Worm (Caenorhabditis elegans): ENCODE data around the gene rrf-3.

rrf-3 gene

ce11 chrII:8130792-8131191 is 31.5 kb upstream of the rrf-3 start:
- TF ChIP-seq blmp-1 (tag; optimal IDR thresholded peaks at IDR 0.05) = peak; percentile 21
- TF ChIP-seq mef-2 (tag; optimal IDR thresholded peaks at IDR 0.05) = no peak
- no peak for TF ChIP-seq alr-1 (tag; optimal IDR thresholded peaks at IDR 0.05; ENCODE audit: borderline replicate concordance)
- no peak for TF ChIP-seq nhr-90 (tag; optimal IDR thresholded peaks at IDR 0.05; ENCODE audit: poor library complexity)
- no peak for TF ChIP-seq lin-35 (GFP tag; optimal IDR thresholded peaks at IDR 0.05)
- no peak for TF ChIP-seq unc-62 (GFP tag; optimal IDR thresholded peaks at IDR 0.05)
- TF ChIP-seq nhr-20 (tag; optimal IDR thresholded peaks at IDR 0.05) = no peak
- no peak for TF ChIP-seq F16B12.6 (tag; optimal IDR thresholded peaks at IDR 0.05)
- TF ChIP-seq nhr-237 (tag; optimal IDR thresholded peaks at IDR 0.05) = no peak
- no peak for TF ChIP-seq isw-1 (GFP tag; IDR thresholded peaks at IDR 0.05)
- no peak for TF ChIP-seq fkh-4 (tag; optimal IDR thresholded peaks at IDR 0.05; ENCODE audit: borderline replicate concordance)
- TF ChIP-seq mep-1 (tag; optimal IDR thresholded peaks at IDR 0.05) = peak; percentile 8
- no peak for TF ChIP-seq zag-1 (tag; optimal IDR thresholded peaks at IDR 0.05)
- no peak for TF ChIP-seq ces-1 (GFP tag; optimal IDR thresholded peaks at IDR 0.05)
- TF ChIP-seq snpc-4 (tag; optimal IDR thresholded peaks at IDR 0.05) = no peak
- TF ChIP-seq skn-1 (tag; optimal IDR thresholded peaks at IDR 0.05) = peak; percentile 24
- TF ChIP-seq dsc-1 (tag; optimal IDR thresholded peaks at IDR 0.05) = no peak
- peak; percentile 33 for TF ChIP-seq lin-14 (GFP tag; optimal IDR thresholded peaks at IDR 0.05)
- TF ChIP-seq sox-4 (tag; optimal IDR thresholded peaks at IDR 0.05) = no peak
- no peak for TF ChIP-seq fkh-10 (GFP tag; optimal IDR thresholded peaks at IDR 0.05)
- TF ChIP-seq pag-3 (tag; optimal IDR thresholded peaks at IDR 0.05; ENCODE audit: borderline replicate concordance, insufficient read depth) = no peak
- no peak for TF ChIP-seq C16A3.4 (tag; optimal IDR thresholded peaks at IDR 0.05)
- peak; percentile 5 for TF ChIP-seq aly-2 (tag; optimal IDR thresholded peaks at IDR 0.05)
- TF ChIP-seq dpl-1 (GFP tag; optimal IDR thresholded peaks at IDR 0.05) = no peak
- no peak for TF ChIP-seq ceh-90 (tag; optimal IDR thresholded peaks at IDR 0.05)

ce11 chrII:8131413-8131966 is 30.8 kb upstream of the rrf-3 start:
- TF ChIP-seq alr-1 (tag; optimal IDR thresholded peaks at IDR 0.05; ENCODE audit: borderline replicate concordance) (no peak), lin-35 (GFP tag; optimal IDR thresholded peaks at IDR 0.05) (peak; percentile 5 to 67), ztf-11 (tag; optimal IDR thresholded peaks at IDR 0.05) (no peak), zip-4 (GFP tag; optimal IDR thresholded peaks at IDR 0.05) (no peak), nhr-71 (tag; optimal IDR thresholded peaks at IDR 0.05) (peak; percentile 71), skn-1 (tag; optimal IDR thresholded peaks at IDR 0.05) (peak; percentile 2), F16B12.6 (tag; optimal IDR thresholded peaks at IDR 0.05) (peak; percentile 17), efl-3 (GFP tag; optimal IDR thresholded peaks at IDR 0.05) (no peak), lin-15B (tag; optimal IDR thresholded peaks at IDR 0.05) (no peak), ceh-8 (GFP tag; optimal IDR thresholded peaks at IDR 0.05) (peak; percentile 24), hlh-4 (tag; optimal IDR thresholded peaks at IDR 0.05) (no peak), ztf-4 (tag; optimal IDR thresholded peaks at IDR 0.05) (peak; percentile 48), nhr-76 (tag; optimal IDR thresholded peaks at IDR 0.05) (no peak), nhr-47 (tag; optimal IDR thresholded peaks at IDR 0.05) (peak; percentile 24), ceh-63 (GFP tag; optimal IDR thresholded peaks at IDR 0.05) (no peak), lin-13 (GFP tag; optimal IDR thresholded peaks at IDR 0.05) (peak; percentile 63), snu-23 (GFP tag; optimal IDR thresholded peaks at IDR 0.05) (peak; percentile 73), pag-3 (tag; optimal IDR thresholded peaks at IDR 0.05; ENCODE audit: borderline replicate concordance, insufficient read depth) (no peak), aly-2 (tag; optimal IDR thresholded peaks at IDR 0.05) (no peak), jun-1 (tag; optimal IDR thresholded peaks at IDR 0.05) (peak; percentile 66), lir-3 (tag; optimal IDR thresholded peaks at IDR 0.05; ENCODE audit: poor library complexity) (no peak), lin-14 (GFP tag; optimal IDR thresholded peaks at IDR 0.05) (peak; percentile 87), grh-1 (GFP tag; IDR thresholded peaks at IDR 0.05) (peak; percentile 96), irx-1 (tag; optimal IDR thresholded peaks at IDR 0.05) (no peak), rnt-1 (tag; optimal IDR thresholded peaks at IDR 0.05) (no peak), ces-1 (GFP tag; optimal IDR thresholded peaks at IDR 0.05) (no peak), C16A3.4 (tag; optimal IDR thresholded peaks at IDR 0.05) (no peak), nhr-84 (tag; optimal IDR thresholded peaks at IDR 0.05) (no peak), dsc-1 (tag; optimal IDR thresholded peaks at IDR 0.05) (no peak), zag-1 (tag; optimal IDR thresholded peaks at IDR 0.05) (no peak), xbp-1 (tag; optimal IDR thresholded peaks at IDR 0.05) (peak; percentile 12), Y116A8C.19 (tag; optimal IDR thresholded peaks at IDR 0.05; ENCODE audit: borderline replicate concordance) (no peak), mep-1 (tag; optimal IDR thresholded peaks at IDR 0.05) (peak; percentile 32), snpc-4 (tag; optimal IDR thresholded peaks at IDR 0.05) (no peak), sptf-1 (tag; optimal IDR thresholded peaks at IDR 0.05) (no peak), aha-1 (tag; optimal IDR thresholded peaks at IDR 0.05) (no peak), pax-3 (tag; optimal IDR thresholded peaks at IDR 0.05) (no peak)
